Fruit fly (Drosophila melanogaster): ENCODE data around the gene CG10809.

Gene CG10809

DNA sequence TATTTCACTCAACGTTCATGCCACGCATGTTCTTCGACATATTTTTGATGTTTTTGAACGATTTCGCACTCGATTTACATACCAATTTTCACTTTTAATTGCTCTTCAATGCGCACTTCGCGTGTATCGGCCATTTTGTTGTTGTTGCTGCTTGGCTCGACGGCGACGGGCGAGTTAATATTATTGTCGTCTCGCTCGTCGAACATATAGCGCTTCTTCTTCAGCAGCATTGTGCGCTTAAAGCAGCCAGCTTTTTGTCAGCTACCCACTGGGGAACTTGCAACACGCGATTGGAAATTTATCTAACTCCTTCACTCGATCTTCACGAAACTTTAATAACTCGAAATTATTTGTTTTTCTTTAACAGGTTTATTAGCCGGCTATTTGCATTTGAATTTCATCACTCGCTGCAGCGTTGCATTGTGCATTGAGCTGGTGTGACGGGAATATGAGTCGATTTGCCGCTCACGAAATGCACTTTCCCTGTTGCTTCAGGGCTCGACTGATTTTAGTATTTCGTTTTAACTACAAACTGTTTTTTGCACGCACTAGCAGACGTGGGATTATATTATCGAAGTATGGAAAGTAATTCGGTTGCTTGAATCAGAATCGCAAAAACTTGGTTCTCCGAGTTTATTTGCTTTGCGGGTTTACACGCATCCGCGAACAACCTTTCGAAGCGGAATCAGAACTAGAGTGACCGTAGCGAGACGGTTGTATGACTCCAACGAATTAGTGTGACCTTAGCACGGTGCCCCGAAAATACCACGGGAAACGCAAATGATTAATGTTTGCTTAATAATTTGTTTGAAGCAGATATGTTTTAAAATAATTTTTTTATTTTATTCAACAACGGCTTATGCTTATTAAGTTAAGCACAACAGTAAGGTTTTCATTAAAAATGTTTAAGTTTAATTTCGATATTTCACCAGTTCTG lies 4.8 kb downstream of the CG10809 start, which contains the start of gene RasGAP1:
TSS of gene RasGAP1 (minus strand) at position 703 of the 937 bp plus-strand sequence.
- TF ChIP-seq Rel (GFP tag; optimal IDR thresholded peaks at IDR 0.05) (no peak), Rel (tag; optimal IDR thresholded peaks at IDR 0.05) (peak; percentile 13), Myc (optimal IDR thresholded peaks at IDR 0.05) (peak; percentile 32), OdsH (GFP tag; optimal IDR thresholded peaks at IDR 0.05) (no peak), sage (GFP tag; optimal IDR thresholded peaks at IDR 0.05) (peak; percentile 14), Sp1 (GFP tag; optimal IDR thresholded peaks at IDR 0.05) (peak; percentile 35), Dif (GFP tag; optimal IDR thresholded peaks at IDR 0.05; ENCODE audit: partially characterized antibody) (peak; percentile 90), HLH106 (tag; optimal IDR thresholded peaks at IDR 0.05) (no peak), CrebA (GFP tag; optimal IDR thresholded peaks at IDR 0.05; ENCODE audit: borderline replicate concordance) (no peak), rgr (GFP tag; optimal IDR thresholded peaks at IDR 0.05) (no peak), psq (GFP tag; optimal IDR thresholded peaks at IDR 0.05) (peak; percentile 34), dl (GFP tag; optimal IDR thresholded peaks at IDR 0.05; ENCODE audit: insufficient read depth in 1 of 2, partially characterized antibody in 2 of 2) (peak; percentile 20 to 53)

DNA sequence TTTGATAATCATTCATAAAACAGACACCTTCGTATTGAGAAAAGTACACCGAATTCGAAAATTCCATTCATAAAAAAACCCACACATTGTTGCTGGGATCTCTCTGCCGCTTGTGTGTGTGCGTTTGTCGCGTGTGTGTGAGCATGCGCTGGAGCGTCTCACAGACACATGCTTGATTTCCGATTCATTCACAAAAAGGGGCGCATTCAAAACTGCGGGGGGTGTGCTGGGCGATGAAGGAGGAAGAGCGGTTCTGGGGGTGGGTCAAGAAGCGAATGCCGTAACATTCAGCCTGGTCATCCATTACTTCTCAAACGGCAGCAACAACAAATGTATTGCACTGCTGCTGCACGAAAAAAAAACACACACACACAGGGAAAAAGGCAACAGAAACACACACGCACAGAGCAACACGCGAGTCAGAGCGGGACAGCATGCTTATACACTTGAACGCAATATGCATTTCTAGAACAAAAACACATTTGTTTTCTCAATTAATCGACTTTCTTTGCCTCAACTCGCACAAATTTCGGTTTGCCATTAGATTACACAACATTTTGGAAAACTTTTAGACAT lies 5.7 kb downstream of the CG10809 start:
- TF ChIP-seq Vsx2 (GFP tag; optimal IDR thresholded peaks at IDR 0.05; ENCODE audit: partially characterized antibody) = no peak
- peak; percentile 62 for TF ChIP-seq h (GFP tag; optimal IDR thresholded peaks at IDR 0.05)
- TF ChIP-seq Hr78 (GFP tag; optimal IDR thresholded peaks at IDR 0.05) = no peak
- TF ChIP-seq brk (GFP tag; optimal IDR thresholded peaks at IDR 0.05) = peak; percentile 2
- TF ChIP-seq foxo (GFP tag; optimal IDR thresholded peaks at IDR 0.05) = peak in 1 of 2 experiments; percentile 25
- TF ChIP-seq Dif (GFP tag; optimal IDR thresholded peaks at IDR 0.05; ENCODE audit: partially characterized antibody) = peak; percentile 21
- no peak for TF ChIP-seq br (GFP tag; optimal IDR thresholded peaks at IDR 0.05)
- no peak for TF ChIP-seq Dfd (GFP tag; optimal IDR thresholded peaks at IDR 0.05)
- peak; percentile 66 for TF ChIP-seq psq (GFP tag; optimal IDR thresholded peaks at IDR 0.05)
- TF ChIP-seq fru (GFP tag; optimal IDR thresholded peaks at IDR 0.05) = peak; percentile 86
- TF ChIP-seq ey (GFP tag; optimal IDR thresholded peaks at IDR 0.05) = no peak
- no peak for TF ChIP-seq Abd-B (GFP tag; optimal IDR thresholded peaks at IDR 0.05)
- peak; percentile 20 for TF ChIP-seq Jra (GFP tag; optimal IDR thresholded peaks at IDR 0.05)
- TF ChIP-seq N (GFP tag; optimal IDR thresholded peaks at IDR 0.05) = peak; percentile 28
- no peak for TF ChIP-seq sv (GFP tag; optimal IDR thresholded peaks at IDR 0.05)
- TF ChIP-seq usp (GFP tag; optimal IDR thresholded peaks at IDR 0.05) = no peak
- TF ChIP-seq Rel (GFP tag; optimal IDR thresholded peaks at IDR 0.05) = no peak
- peak; percentile 90 for TF ChIP-seq Rel (tag; optimal IDR thresholded peaks at IDR 0.05)
- no peak for TF ChIP-seq jim (GFP tag; optimal IDR thresholded peaks at IDR 0.05)
- TF ChIP-seq rgr (GFP tag; optimal IDR thresholded peaks at IDR 0.05) = no peak
- TF ChIP-seq dmrt93B (GFP tag; optimal IDR thresholded peaks at IDR 0.05) = no peak
- TF ChIP-seq Myc (optimal IDR thresholded peaks at IDR 0.05) = no peak
- TF ChIP-seq pan (optimal IDR thresholded peaks at IDR 0.05) = no peak
- TF ChIP-seq CG32264 (GFP tag; optimal IDR thresholded peaks at IDR 0.05) = no peak
- TF ChIP-seq lola (GFP tag; optimal IDR thresholded peaks at IDR 0.05) = no peak
- no peak for TF ChIP-seq tai (GFP tag; optimal IDR thresholded peaks at IDR 0.05)
- no peak for TF ChIP-seq Hnf4 (GFP tag; optimal IDR thresholded peaks at IDR 0.05)
- TF ChIP-seq dsf (GFP tag; optimal IDR thresholded peaks at IDR 0.05; ENCODE audit: borderline replicate concordance) = no peak
- TF ChIP-seq OdsH (GFP tag; optimal IDR thresholded peaks at IDR 0.05) = no peak
- TF ChIP-seq Mio (GFP tag; optimal IDR thresholded peaks at IDR 0.05) = no peak
- TF ChIP-seq dl (GFP tag; optimal IDR thresholded peaks at IDR 0.05; ENCODE audit: insufficient read depth in 1 of 2, partially characterized antibody in 2 of 2) = peak in 1 of 2 experiments; percentile 61

DNA sequence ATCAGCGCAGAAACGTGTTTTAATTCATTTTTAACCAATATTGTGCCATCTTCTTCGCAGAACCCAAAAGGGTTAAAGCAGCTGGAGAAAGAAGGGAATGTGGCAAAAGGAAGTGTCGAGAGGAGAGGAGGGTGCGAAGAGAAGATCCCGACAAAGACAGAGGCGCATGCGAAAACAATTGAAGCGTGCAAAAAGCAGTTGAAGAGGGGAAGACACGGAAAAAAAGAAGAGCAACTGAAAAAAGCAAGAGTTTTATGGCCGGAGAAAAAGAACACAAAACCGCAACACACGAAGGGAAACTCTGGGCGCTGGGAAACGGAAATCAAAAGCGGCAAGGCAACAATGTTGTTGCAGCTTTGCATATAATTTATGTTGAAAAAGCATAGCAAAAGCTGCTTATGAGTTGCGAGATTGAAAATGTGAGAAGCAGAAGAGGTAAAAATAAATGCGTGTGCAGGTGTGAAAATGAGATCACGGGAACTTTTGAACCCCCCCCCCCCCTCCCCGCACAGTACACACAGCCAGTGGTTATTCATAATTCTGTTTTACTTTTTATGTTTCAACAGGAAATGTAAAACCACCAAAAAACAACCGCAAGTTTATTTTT lies 6.4 kb downstream of the CG10809 start:
- peak; percentile 88 for TF ChIP-seq psq (GFP tag; optimal IDR thresholded peaks at IDR 0.05)
- TF ChIP-seq lola (GFP tag; optimal IDR thresholded peaks at IDR 0.05) = no peak
- peak; percentile 28 for TF ChIP-seq Vsx2 (GFP tag; optimal IDR thresholded peaks at IDR 0.05; ENCODE audit: partially characterized antibody)
- TF ChIP-seq Dfd (GFP tag; optimal IDR thresholded peaks at IDR 0.05) = peak; percentile 92
- TF ChIP-seq Abd-B (GFP tag; optimal IDR thresholded peaks at IDR 0.05) = no peak
- TF ChIP-seq HLH106 (tag; optimal IDR thresholded peaks at IDR 0.05) = peak; percentile 1
- no peak for TF ChIP-seq foxo (GFP tag; optimal IDR thresholded peaks at IDR 0.05)

Data from whole organism, wandering third instar larva.